Worm (Caenorhabditis elegans) whole organism, mixed stage, embryonic: Measurements from ENCODE around the gene R03H10.2.
"Not testable (repeated sequence)": the region's sequence is repeated elsewhere in the genome, so short reads cannot be mapped to it uniquely, and the experiment has no call there.

Experiments
- lin-13 ChIP-seq: fragments of 150-350 bp; optimal IDR thresholded peaks from 2 replicates; lab custom pipeline; 2014; ENCODE audit warnings: missing biosample characterization, missing genetic modification characterization
- lin-32 ChIP-seq: fragments of 200-800 bp; sonication (Bioruptor generic); optimal IDR thresholded peaks from 2 replicates; lab custom pipeline; 2018; ENCODE audit warnings: mild to moderate bottlenecking, missing genetic modification characterization, missing compliant biosample characterization
- lsy-2 ChIP-seq: fragments of 150-350 bp; optimal IDR thresholded peaks from 2 replicates; lab custom pipeline; 2014; ENCODE audit warnings: missing biosample characterization, missing genetic modification characterization
- mep-1 ChIP-seq: fragments of 150-350 bp; optimal IDR thresholded peaks from 2 replicates; lab custom pipeline; 2017; ENCODE audit warnings: missing biosample characterization, missing genetic modification reagents, missing genetic modification characterization, inconsistent platforms
- mls-2 ChIP-seq: sonication (generic microtip); optimal IDR thresholded peaks from 2 replicates; lab custom pipeline; 2016; ENCODE audit warnings: mild to moderate bottlenecking, missing genetic modification characterization, moderate library complexity, missing compliant biosample characterization
- nhr-12 ChIP-seq: fragments of 150-350 bp; optimal IDR thresholded peaks from 2 replicates; lab custom pipeline; 2014; ENCODE audit warnings: missing biosample characterization, missing genetic modification characterization
- nhr-76 ChIP-seq: sonication (generic microtip); optimal IDR thresholded peaks from 2 replicates; lab custom pipeline; 2017; ENCODE audit warnings: missing biosample characterization, missing genetic modification characterization
- unc-62 ChIP-seq: fragments of 150-350 bp; optimal IDR thresholded peaks from 2 replicates; lab custom pipeline; 2014; ENCODE audit warnings: missing biosample characterization, missing genetic modification reagents, missing genetic modification characterization
- ztf-11 ChIP-seq: fragments of 150-350 bp; optimal IDR thresholded peaks from 2 replicates; lab custom pipeline; 2014; ENCODE audit warnings: missing biosample characterization, missing genetic modification characterization

ce11 chrII:4135259-4135658 lies 20.3 kb upstream of the R03H10.2 start, which contains the start of gene ast-1:
- not testable (repeated sequence) for TF ChIP-seq unc-62 (GFP tag; lab: Kevin White, UChicago); nhr-76 (tag; lab: Kevin White, UChicago); lin-13 (tag; lab: Kevin White, UChicago); lin-32 (GFP tag; lab: Kevin White, UChicago); nhr-12 (tag; lab: Kevin White, UChicago); ztf-11 (tag; lab: Kevin White, UChicago); mep-1 (tag; lab: Kevin White, UChicago); lsy-2 (tag; lab: Kevin White, UChicago); mls-2 (tag; lab: Kevin White, UChicago)
